Worm (Caenorhabditis elegans) whole organism, L1 larva: ENCODE data around the gene cct-7.

Experiments used
- C16A3.4 ChIP-seq: fragments of 150-350 bp; optimal IDR thresholded peaks from 2 replicates; lab custom pipeline; 2014; ENCODE audit warnings: missing biosample characterization, missing genetic modification characterization
- F16B12.6 ChIP-seq: fragments of 150-350 bp; optimal IDR thresholded peaks from 2 replicates; lab custom pipeline; 2014; ENCODE audit warnings: missing biosample characterization, missing genetic modification characterization
- ama-1 ChIP-seq: fragments of 150-350 bp; optimal IDR thresholded peaks from 2 replicates; lab custom pipeline; 2014
- blmp-1 ChIP-seq: fragments of 150-350 bp; optimal IDR thresholded peaks from 2 replicates; lab custom pipeline; 2014; ENCODE audit warnings: missing biosample characterization, missing genetic modification characterization
- ceh-8 ChIP-seq: fragments of 200-800 bp; sonication (Bioruptor generic); optimal IDR thresholded peaks from 2 replicates; lab custom pipeline; 2018; ENCODE audit warnings: mild to moderate bottlenecking, missing genetic modification characterization, moderate library complexity, missing compliant biosample characterization
- efl-1 ChIP-seq, 4 experiments: fragments of 150-350 bp; optimal IDR thresholded peaks in 3 of 4; peaks in 1 of 4; 1 replicate in 1 of 4; 2 replicates in 3 of 4; lab custom pipeline; 2014; ENCODE audit warnings: missing biosample characterization in 2 of 4, missing genetic modification characterization in 2 of 4, missing genetic modification reagents in 2 of 4
- egl-13 ChIP-seq: sonication (generic microtip); optimal IDR thresholded peaks from 2 replicates; lab custom pipeline; 2016; ENCODE audit warnings: missing genotype, missing genetic modification reagents, missing genetic modification characterization, missing compliant biosample characterization
- egl-27 ChIP-seq, 2 experiments: fragments of 150-350 bp in 1 of 2; sonication (generic microtip); optimal IDR thresholded peaks; 3 replicates each; lab custom pipeline; 2017 to 2018; ENCODE audit warnings: missing biosample characterization in 2 of 2, missing genetic modification characterization in 2 of 2, missing genetic modification reagents in 2 of 2
- elt-2 ChIP-seq: sonication (generic microtip); optimal IDR thresholded peaks from 2 replicates; lab custom pipeline; 2016; ENCODE audit warnings: missing genetic modification characterization, mild to moderate bottlenecking, inconsistent platforms, missing compliant biosample characterization, missing genetic modification reagents
- elt-3 ChIP-seq, 6 experiments: fragments of 150-350 bp in 1 of 6; sonication (generic microtip); optimal IDR thresholded peaks; 2 replicates each; lab custom pipeline; 2017 to 2018; ENCODE audit warnings: missing biosample characterization in 6 of 6, missing genetic modification characterization in 6 of 6, inconsistent platforms in 1 of 6
- ets-5 ChIP-seq: fragments of 200-800 bp; sonication (Bioruptor generic); IDR thresholded peaks from 2 replicates; pipeline ENCODE4 v1.3.6; 2022; ENCODE audit warnings: missing genetic modification characterization, missing compliant biosample characterization
- fkh-10 ChIP-seq: sonication (generic microtip); optimal IDR thresholded peaks from 2 replicates; lab custom pipeline; 2017; ENCODE audit warnings: missing biosample characterization, missing genetic modification reagents, missing genetic modification characterization
- fos-1 ChIP-seq: fragments of 150-350 bp; optimal IDR thresholded peaks from 2 replicates; lab custom pipeline; 2014; ENCODE audit warnings: missing biosample characterization, missing genetic modification characterization
- hpl-2 ChIP-seq: fragments of 150-350 bp; optimal IDR thresholded peaks from 2 replicates; lab custom pipeline; 2014; ENCODE audit warnings: missing biosample characterization, missing genetic modification reagents, missing genetic modification characterization
- lin-14 ChIP-seq: fragments of 200-800 bp; sonication (Bioruptor generic); optimal IDR thresholded peaks from 2 replicates; lab custom pipeline; 2018; ENCODE audit warnings: mild to moderate bottlenecking, missing genetic modification characterization, moderate library complexity, missing compliant biosample characterization
- lin-15B ChIP-seq: fragments of 150-350 bp; sonication (generic microtip); optimal IDR thresholded peaks from 3 replicates; lab custom pipeline; 2014; ENCODE audit warnings: missing biosample characterization, missing genetic modification characterization
- lin-35 ChIP-seq, 2 experiments: fragments of 150-350 bp; optimal IDR thresholded peaks; 2 replicates each; lab custom pipeline; 2014; ENCODE audit warnings: missing biosample characterization in 2 of 2, missing genetic modification characterization in 2 of 2, missing genetic modification reagents in 2 of 2
- lir-3 ChIP-seq: sonication (generic microtip); optimal IDR thresholded peaks from 2 replicates; lab custom pipeline; 2016; ENCODE audit warnings: mild to moderate bottlenecking, missing genetic modification characterization, moderate library complexity, missing compliant biosample characterization; ENCODE audit not compliant: poor library complexity
- mdl-1 ChIP-seq, 2 experiments: fragments of 150-350 bp; optimal IDR thresholded peaks; 2 replicates each; lab custom pipeline; 2014 to 2017; ENCODE audit warnings: missing biosample characterization in 2 of 2, missing genetic modification characterization in 2 of 2, inconsistent platforms in 1 of 2
- mep-1 ChIP-seq: fragments of 150-350 bp; optimal IDR thresholded peaks from 2 replicates; lab custom pipeline; 2014; ENCODE audit warnings: missing biosample characterization, missing genetic modification characterization
- nhr-20 ChIP-seq: sonication (generic microtip); optimal IDR thresholded peaks from 2 replicates; lab custom pipeline; 2016; ENCODE audit warnings: mild to moderate bottlenecking, missing genetic modification characterization, missing compliant biosample characterization
- nhr-28 ChIP-seq: fragments of 150-350 bp; optimal IDR thresholded peaks from 2 replicates; lab custom pipeline; 2014; ENCODE audit warnings: missing biosample characterization, missing genetic modification characterization
- nhr-76 ChIP-seq: sonication (generic microtip); optimal IDR thresholded peaks from 2 replicates; lab custom pipeline; 2017; ENCODE audit warnings: missing biosample characterization, missing genetic modification characterization
- nhr-84 ChIP-seq: sonication (generic microtip); optimal IDR thresholded peaks from 2 replicates; lab custom pipeline; 2017; ENCODE audit warnings: missing biosample characterization, missing genetic modification characterization
- skn-1 ChIP-seq: fragments of 150-350 bp; optimal IDR thresholded peaks from 2 replicates; lab custom pipeline; 2014; ENCODE audit warnings: missing biosample characterization, missing genetic modification characterization
- snu-23 ChIP-seq: sonication (generic microtip); optimal IDR thresholded peaks from 2 replicates; lab custom pipeline; 2016; ENCODE audit warnings: missing genetic modification characterization, missing compliant biosample characterization
- sup-37 ChIP-seq: fragments of 200-800 bp; sonication (Bioruptor generic); optimal IDR thresholded peaks from 2 replicates; lab custom pipeline; 2018; ENCODE audit warnings: mild to moderate bottlenecking, missing genetic modification characterization, missing compliant biosample characterization
- tbx-2 ChIP-seq: sonication (generic microtip); optimal IDR thresholded peaks from 2 replicates; lab custom pipeline; 2016; ENCODE audit warnings: missing genetic modification characterization, missing compliant biosample characterization
- zag-1 ChIP-seq: fragments of 150-350 bp; optimal IDR thresholded peaks from 2 replicates; lab custom pipeline; 2014; ENCODE audit warnings: missing biosample characterization, missing genetic modification characterization
- zip-4 ChIP-seq: fragments of 200-800 bp; sonication (Bioruptor generic); optimal IDR thresholded peaks from 2 replicates; lab custom pipeline; 2018; ENCODE audit warnings: mild to moderate bottlenecking, missing genetic modification characterization, moderate library complexity, missing compliant biosample characterization

cct-7 gene

ce11 chrV:1841744-1842143 lies 30.3 kb upstream of the cct-7 start, which contains the start of gene T10B5.8:
Gene T10B5.8 (plus strand): TSS chrV:1842044.
- TF ChIP-seq egl-27 (tag; optimal IDR thresholded peaks at IDR 0.05; lab: Kevin White, UChicago): no peak
- TF ChIP-seq snu-23: no peak
- TF ChIP-seq egl-13 (tag; lab: Kevin White, UChicago): no peak
- no peak for TF ChIP-seq tbx-2 (tag; lab: Kevin White, UChicago)
- TF ChIP-seq zip-4 (GFP tag; lab: Kevin White, UChicago): no peak
- no peak for TF ChIP-seq F16B12.6 (tag; lab: Kevin White, UChicago)
- TF ChIP-seq, all 84 proteins: peak for 0

ce11 chrV:1845977-1846376 lies 26.1 kb upstream of the cct-7 start, which contains the start of gene T10B5.7:
Gene T10B5.7 (plus strand): TSS chrV:1846201.
- peak; percentile 42 for TF ChIP-seq elt-2 (tag; lab: Kevin White, UChicago)
- no peak for TF ChIP-seq elt-3 (tag; optimal IDR thresholded peaks at IDR 0.05; lab: Kevin White, UChicago)
- TF ChIP-seq, all 84 proteins: peak for 1

- no peak for TF ChIP-seq zag-1 (tag; lab: Kevin White, UChicago)
- TF ChIP-seq sup-37 (GFP tag; lab: Kevin White, UChicago): no peak
- TF ChIP-seq nhr-20 (tag; lab: Kevin White, UChicago): no peak
- TF ChIP-seq skn-1 (tag; lab: Kevin White, UChicago): no peak
- TF ChIP-seq fos-1 (tag; lab: Kevin White, UChicago): no peak
- TF ChIP-seq lin-14 (GFP tag; lab: Kevin White, UChicago): no peak
- TF ChIP-seq ama-1 (lab: Kevin White, UChicago): no peak
- TF ChIP-seq elt-3 (tag; optimal IDR thresholded peaks at IDR 0.05; lab: Kevin White, UChicago): no peak
- no peak for TF ChIP-seq nhr-28 (tag; lab: Kevin White, UChicago)
- no peak for TF ChIP-seq mep-1 (tag; lab: Kevin White, UChicago)
- TF ChIP-seq nhr-76 (tag; lab: Kevin White, UChicago): no peak
- TF ChIP-seq ets-5 (GFP tag; lab: Robert Waterston, UW): no peak
- TF ChIP-seq lir-3: no peak
- TF ChIP-seq tbx-2 (tag; lab: Kevin White, UChicago): no peak
- no peak for TF ChIP-seq C16A3.4 (tag; lab: Kevin White, UChicago)
- TF ChIP-seq mdl-1 (tag; optimal IDR thresholded peaks at IDR 0.05; lab: Kevin White, UChicago): no peak
- no peak for TF ChIP-seq hpl-2
- no peak for TF ChIP-seq nhr-84 (tag; lab: Kevin White, UChicago)
- no peak for TF ChIP-seq lin-15B (tag; lab: Kevin White, UChicago)
- no peak for TF ChIP-seq zip-4 (GFP tag; lab: Kevin White, UChicago)
- TF ChIP-seq, all 84 proteins: peak for 0
These were observed 23.5 kb upstream of the cct-7 start for ce11 chrV:1848590-1848989.

- peak; percentile 57 for TF ChIP-seq ceh-8 (GFP tag; lab: Kevin White, UChicago)
These were observed 22.1 kb upstream of the cct-7 start for ce11 chrV:1849992-1850391.

- TF ChIP-seq lin-35 (GFP tag; optimal IDR thresholded peaks at IDR 0.05; lab: Kevin White, UChicago) (peak in 1 of 2 experiments; percentile 7), elt-2 (tag; lab: Kevin White, UChicago) (no peak), blmp-1 (tag; lab: Kevin White, UChicago) (peak; percentile 88), hpl-2 (no peak), fkh-10 (no peak)
- TF ChIP-seq, all 84 proteins: peak for 2
These were observed 17.0 kb upstream of the cct-7 start for ce11 chrV:1855087-1855486.

- TF ChIP-seq mdl-1 (tag; optimal IDR thresholded peaks at IDR 0.05; lab: Kevin White, UChicago): no peak
- TF ChIP-seq efl-1 (optimal IDR thresholded peaks at IDR 0.05; lab: Kevin White, UChicago): no peak
- peak in 1 of 2 experiments; percentile 51 for TF ChIP-seq efl-1 (GFP tag; optimal IDR thresholded peaks at IDR 0.05 in 1 of 2; lab: Kevin White, UChicago)
- TF ChIP-seq blmp-1 (tag; lab: Kevin White, UChicago): peak; percentile 70
- no peak for TF ChIP-seq mep-1 (tag; lab: Kevin White, UChicago)
These were observed 15.9 kb upstream of the cct-7 start, which contains the start of gene T10B5.10 for ce11 chrV:1856176-1856575. Gene T10B5.10 (minus strand): TSS chrV:1856276.
